Worm (Caenorhabditis elegans): ENCODE measurements around the gene srw-31.

The srw-31 gene

ce11 chrV:17469180-17469579 lies 37.2 kb upstream of the srw-31 start, which contains the start of gene F20E11.17:
F20E11.17 (minus strand) TSS chrV:17469280.
- no peak for TF ChIP-seq nhr-12 (tag; optimal IDR thresholded peaks at IDR 0.05)
- TF ChIP-seq hlh-1 (tag; optimal IDR thresholded peaks at IDR 0.05) = no peak
- no peak for TF ChIP-seq M03D4.4 (tag; optimal IDR thresholded peaks at IDR 0.05)
- TF ChIP-seq unc-39 (tag; optimal IDR thresholded peaks at IDR 0.05) = no peak
- no peak for TF ChIP-seq blmp-1 (tag; optimal IDR thresholded peaks at IDR 0.05)
- no peak for TF ChIP-seq nhr-237 (tag; optimal IDR thresholded peaks at IDR 0.05)
- TF ChIP-seq lsy-2 (tag; optimal IDR thresholded peaks at IDR 0.05) = no peak
- no peak for TF ChIP-seq lin-32 (GFP tag; optimal IDR thresholded peaks at IDR 0.05)

ce11 chrV:17471564-17471963 lies 34.8 kb upstream of the srw-31 start, which contains the start of gene srh-235:
srh-235 (minus strand) TSS chrV:17471664.
- TF ChIP-seq nhr-76 (tag; optimal IDR thresholded peaks at IDR 0.05) (no peak), bed-3 (GFP tag; optimal IDR thresholded peaks at IDR 0.05) (no peak), ztf-11 (tag; optimal IDR thresholded peaks at IDR 0.05) (no peak), nhr-28 (tag; optimal IDR thresholded peaks at IDR 0.05) (no peak), flh-1 (GFP tag; optimal IDR thresholded peaks at IDR 0.05) (no peak), unc-39 (tag; optimal IDR thresholded peaks at IDR 0.05) (no peak), lin-32 (GFP tag; optimal IDR thresholded peaks at IDR 0.05) (no peak), lin-13 (tag; optimal IDR thresholded peaks at IDR 0.05) (no peak), cnd-1 (tag; optimal IDR thresholded peaks at IDR 0.05) (no peak), ces-1 (GFP tag; optimal IDR thresholded peaks at IDR 0.05) (no peak), M03D4.4 (tag; optimal IDR thresholded peaks at IDR 0.05) (no peak), ceh-83 (GFP tag; optimal IDR thresholded peaks at IDR 0.05) (no peak), tbx-8 (GFP tag; optimal IDR thresholded peaks at IDR 0.05) (no peak), ham-2 (GFP tag; optimal IDR thresholded peaks at IDR 0.05) (no peak), zip-8 (tag; optimal IDR thresholded peaks at IDR 0.05) (no peak)

ce11 chrV:17473699-17474098 lies 32.7 kb upstream of the srw-31 start, which contains the start of gene srh-123:
srh-123 (plus strand) TSS chrV:17473999.
- TF ChIP-seq zip-8 (tag; optimal IDR thresholded peaks at IDR 0.05) = no peak
- TF ChIP-seq lin-13 (tag; optimal IDR thresholded peaks at IDR 0.05) = no peak
- TF ChIP-seq nhr-76 (tag; optimal IDR thresholded peaks at IDR 0.05) = no peak
- no peak for TF ChIP-seq flh-1 (GFP tag; optimal IDR thresholded peaks at IDR 0.05)
- no peak for TF ChIP-seq ceh-43 (GFP tag; optimal IDR thresholded peaks at IDR 0.05)
- TF ChIP-seq unc-62 (GFP tag; optimal IDR thresholded peaks at IDR 0.05) = no peak
- no peak for TF ChIP-seq mls-2 (tag; optimal IDR thresholded peaks at IDR 0.05)
- TF ChIP-seq nhr-12 (tag; optimal IDR thresholded peaks at IDR 0.05) = no peak
- no peak for TF ChIP-seq nhr-2 (tag; optimal IDR thresholded peaks at IDR 0.05)
- TF ChIP-seq ceh-39 (tag; optimal IDR thresholded peaks at IDR 0.05) = no peak
- TF ChIP-seq unc-120 (tag; optimal IDR thresholded peaks at IDR 0.05; ENCODE audit: poor library complexity, severe bottlenecking) = no peak
- TF ChIP-seq bed-3 (GFP tag; optimal IDR thresholded peaks at IDR 0.05) = no peak
- no peak for TF ChIP-seq sem-2 (GFP tag; optimal IDR thresholded peaks at IDR 0.05)
- TF ChIP-seq mep-1 (tag; optimal IDR thresholded peaks at IDR 0.05) = no peak
- no peak for TF ChIP-seq hlh-1 (tag; optimal IDR thresholded peaks at IDR 0.05)
- TF ChIP-seq sptf-1 (tag; optimal IDR thresholded peaks at IDR 0.05) = no peak
- TF ChIP-seq snpc-4 (tag; optimal IDR thresholded peaks at IDR 0.05) = no peak
- TF ChIP-seq cnd-1 (tag; optimal IDR thresholded peaks at IDR 0.05) = no peak
- no peak for TF ChIP-seq ham-2 (GFP tag; optimal IDR thresholded peaks at IDR 0.05)

ce11 chrV:17476490-17476889 lies 29.9 kb upstream of the srw-31 start, which contains the start of gene srbc-61:
srbc-61 (plus strand) TSS chrV:17476790.
- TF ChIP-seq nhr-2 (tag; optimal IDR thresholded peaks at IDR 0.05) (no peak), mep-1 (tag; optimal IDR thresholded peaks at IDR 0.05) (no peak), flh-1 (GFP tag; optimal IDR thresholded peaks at IDR 0.05) (no peak), mab-5 (tag; optimal IDR thresholded peaks at IDR 0.05) (no peak), nhr-28 (tag; optimal IDR thresholded peaks at IDR 0.05) (no peak), M03D4.4 (tag; optimal IDR thresholded peaks at IDR 0.05) (no peak), sem-2 (GFP tag; optimal IDR thresholded peaks at IDR 0.05) (no peak), unc-120 (tag; optimal IDR thresholded peaks at IDR 0.05; ENCODE audit: poor library complexity, severe bottlenecking) (no peak), sptf-1 (tag; optimal IDR thresholded peaks at IDR 0.05) (no peak), ceh-83 (GFP tag; optimal IDR thresholded peaks at IDR 0.05) (no peak), drap-1 (GFP tag; optimal IDR thresholded peaks at IDR 0.05) (no peak), ceh-43 (GFP tag; optimal IDR thresholded peaks at IDR 0.05) (no peak), hlh-1 (tag; optimal IDR thresholded peaks at IDR 0.05) (no peak), unc-39 (tag; optimal IDR thresholded peaks at IDR 0.05) (no peak), bed-3 (GFP tag; optimal IDR thresholded peaks at IDR 0.05) (no peak), nhr-237 (tag; optimal IDR thresholded peaks at IDR 0.05) (no peak), ces-1 (GFP tag; optimal IDR thresholded peaks at IDR 0.05) (no peak), zip-8 (tag; optimal IDR thresholded peaks at IDR 0.05) (no peak), pha-4 (tag; optimal IDR thresholded peaks at IDR 0.05) (no peak), tbx-8 (GFP tag; optimal IDR thresholded peaks at IDR 0.05) (no peak)

All from whole organism, mixed stage, embryonic.